Worm (Caenorhabditis elegans): ENCODE results near the gene ZK470.4.

Gene ZK470.4

DNA sequence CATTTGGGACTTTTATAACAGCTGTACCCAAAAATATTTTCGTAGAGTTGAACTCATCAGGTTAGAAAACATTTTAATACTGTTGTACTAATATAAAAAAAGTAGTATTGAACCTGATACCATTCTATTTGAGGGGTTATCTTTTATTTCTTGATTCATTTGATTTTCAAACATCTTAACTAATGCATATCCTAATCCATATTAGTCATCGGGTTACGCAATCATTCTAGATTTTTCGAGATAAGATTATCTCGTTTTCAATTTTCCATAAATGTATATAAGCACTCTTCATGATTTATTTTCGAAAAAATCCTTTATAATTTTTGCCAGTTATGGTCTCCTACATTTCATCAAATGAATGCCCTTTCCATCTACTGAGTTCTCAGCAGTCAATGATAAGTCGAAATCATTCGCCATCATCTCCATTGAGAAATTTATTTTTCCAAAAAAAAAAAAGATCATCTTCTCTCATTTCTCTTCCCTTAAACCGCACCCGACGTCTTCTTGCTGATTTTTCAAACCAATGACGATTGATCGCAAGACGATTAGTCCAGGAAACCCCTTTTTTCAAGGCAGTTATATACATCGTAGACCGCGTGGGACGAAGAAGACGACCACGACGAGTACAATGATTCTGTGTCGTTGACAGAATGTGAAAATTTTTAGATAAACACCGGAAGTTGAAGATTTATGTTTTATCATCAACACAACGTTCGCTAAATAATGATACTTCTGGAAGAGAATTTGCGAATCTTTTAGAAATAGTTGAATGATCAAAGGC lies 964 bp downstream of the ZK470.4 start (continued):
- TF ChIP-seq ceh-28 (tag; optimal IDR thresholded peaks at IDR 0.05) (no peak), mxl-2 (GFP tag; conservative IDR thresholded peaks at IDR 0.05) (no peak), F37D6.2 (tag; optimal IDR thresholded peaks at IDR 0.05) (no peak), aly-2 (tag; optimal IDR thresholded peaks at IDR 0.05) (no peak), R02D3.7 (tag; optimal IDR thresholded peaks at IDR 0.05) (no peak), lin-39 (tag; optimal IDR thresholded peaks at IDR 0.05) (no peak), F10B5.3 (tag; optimal IDR thresholded peaks at IDR 0.05) (no peak), ztf-7 (tag; optimal IDR thresholded peaks at IDR 0.05) (no peak), arid-1 (GFP tag; conservative IDR thresholded peaks at IDR 0.05) (no peak), duxl-1 (tag; optimal IDR thresholded peaks at IDR 0.05; ENCODE audit: poor library complexity) (no peak), mdl-1 (tag; optimal IDR thresholded peaks at IDR 0.05) (peak in 1 of 2 experiments; percentile 51), Y48G9A.11 (GFP tag; IDR thresholded peaks at IDR 0.05) (no peak), dmd-9 (GFP tag; IDR thresholded peaks at IDR 0.05) (no peak), sdz-12 (GFP tag; optimal IDR thresholded peaks at IDR 0.05) (no peak), F49E8.2 (tag; optimal IDR thresholded peaks at IDR 0.05; ENCODE audit: borderline replicate concordance) (no peak), unc-62 (GFP tag; optimal IDR thresholded peaks at IDR 0.05 in 1 of 2) (peak in 1 of 2 experiments; percentile 71), unc-62 (tag; optimal IDR thresholded peaks at IDR 0.05) (no peak), snpc-4 (tag; optimal IDR thresholded peaks at IDR 0.05) (no peak), ama-1 (optimal IDR thresholded peaks at IDR 0.05) (no peak), nhr-48 (tag; optimal IDR thresholded peaks at IDR 0.05) (peak; percentile 9), lim-7 (GFP tag; IDR thresholded peaks at IDR 0.05) (no peak)

DNA sequence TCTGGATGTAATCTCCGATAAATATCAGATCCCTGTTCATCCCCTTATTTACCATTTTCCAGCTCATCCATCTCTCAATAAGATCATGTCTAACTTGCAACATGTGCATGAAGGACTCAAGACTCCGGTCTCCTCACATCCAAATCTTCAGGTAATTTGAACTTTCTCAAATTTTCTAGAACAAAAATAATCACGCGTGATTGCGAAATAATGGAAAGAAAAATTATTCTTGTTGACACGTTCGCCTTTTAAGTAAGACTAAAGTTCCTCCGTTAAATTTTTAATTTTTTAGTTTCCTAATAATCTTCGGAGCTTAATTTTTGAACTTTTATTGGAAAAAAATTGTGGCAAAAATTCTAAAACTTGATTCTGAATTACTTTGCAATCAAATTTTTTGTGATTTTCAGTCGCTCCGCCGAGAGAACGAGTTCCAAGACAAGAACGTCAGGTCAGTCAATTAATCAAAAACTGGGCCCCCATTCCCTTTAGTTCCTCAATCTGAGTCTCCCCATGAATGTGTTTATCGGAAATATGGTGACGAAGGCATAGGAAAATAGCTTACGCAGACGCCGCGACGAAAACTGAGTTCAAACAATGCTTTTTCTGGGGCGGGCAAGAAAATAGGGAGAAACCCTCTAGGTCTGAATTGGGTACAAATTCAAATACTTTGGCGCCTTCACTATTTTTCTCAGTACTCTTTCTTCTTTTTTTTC lies 2.0 kb downstream of the ZK470.4 start:
- TF ChIP-seq tra-1 (GFP tag; IDR thresholded peaks at IDR 0.05) (no peak), T26A8.4 (GFP tag; IDR thresholded peaks at IDR 0.05) (peak; percentile 22; the same call in 1 of the 2 replicates), aha-1 (tag) (peak; percentile 29), dve-1 (tag; optimal IDR thresholded peaks at IDR 0.05; ENCODE audit: insufficient read depth) (peak; percentile 30), mes-2 (tag; optimal IDR thresholded peaks at IDR 0.05; ENCODE audit: poor library complexity, severe bottlenecking) (peak; percentile 33), hlh-30 (tag; optimal IDR thresholded peaks at IDR 0.05; ENCODE audit: insufficient read depth) (peak; percentile 9), lsy-2 (tag; optimal IDR thresholded peaks at IDR 0.05) (peak in 1 of 2 experiments; percentile 21), hif-1 (tag; optimal IDR thresholded peaks at IDR 0.05) (peak in 1 of 2 experiments; percentile 56), nhr-6 (tag; optimal IDR thresholded peaks at IDR 0.05) (no peak), dmd-6 (GFP tag; IDR thresholded peaks at IDR 0.05) (peak; percentile 45), nhr-237 (tag; optimal IDR thresholded peaks at IDR 0.05) (no peak), nhr-48 (tag; optimal IDR thresholded peaks at IDR 0.05) (peak; percentile 55), rbr-2 (tag; optimal IDR thresholded peaks at IDR 0.05) (peak; percentile 53), mdl-1 (tag; optimal IDR thresholded peaks at IDR 0.05) (peak in 1 of 2 experiments; percentile 75), mxl-3 (GFP tag; optimal IDR thresholded peaks at IDR 0.05) (peak; percentile 12), unc-39 (tag; optimal IDR thresholded peaks at IDR 0.05) (no peak), lin-1 (GFP tag; IDR thresholded peaks at IDR 0.05) (0 out of 2 replicates have a peak, but pooled peaks have one; percentile 9), php-3 (GFP tag; IDR thresholded peaks at IDR 0.05) (no peak), cey-2 (tag; optimal IDR thresholded peaks at IDR 0.05; ENCODE audit: borderline replicate concordance, insufficient read depth) (no peak), lin-38 (GFP tag; IDR thresholded peaks at IDR 0.05) (peak; percentile 40; the same call in 1 of the 2 replicates), hlh-11 (tag; optimal IDR thresholded peaks at IDR 0.05) (peak; percentile 64), lin-29 (GFP tag; IDR thresholded peaks at IDR 0.05) (no peak), R02D3.7 (tag; optimal IDR thresholded peaks at IDR 0.05) (no peak), fkh-10 (GFP tag; optimal IDR thresholded peaks at IDR 0.05) (no peak), ceh-20 (GFP tag; IDR thresholded peaks at IDR 0.05) (0 out of 2 replicates have a peak, but pooled peaks have one; percentile 10), nhr-42 (GFP tag; IDR thresholded peaks at IDR 0.05) (peak; percentile 47; the same call in 1 of the 2 replicates), mep-1 (tag; optimal IDR thresholded peaks at IDR 0.05) (peak; percentile 53), gei-8 (GFP tag; optimal IDR thresholded peaks at IDR 0.05) (no peak), nhr-77 (tag; optimal IDR thresholded peaks at IDR 0.05) (peak; percentile 49)
